Fruit fly (Drosophila melanogaster): ENCODE measurements around the gene Eaat2.

dm6 chr2L:721757-722156, 22.4 kb downstream of the Eaat2 start:
- TF ChIP-seq Sin3A (optimal IDR thresholded peaks at IDR 0.05) (no peak), Myc (optimal IDR thresholded peaks at IDR 0.05) (no peak)

Data from Kc167 (cell line).